Worm (Caenorhabditis elegans) whole organism, L2 larva: Measurements from ENCODE around the gene cua-1.

ENCODE experiments used
- ZK546.5 ChIP-seq: sonication (generic microtip); optimal IDR thresholded peaks from 2 replicates; lab custom pipeline; 2017; ENCODE audit warnings: missing biosample characterization, missing genetic modification characterization
- gmeb-1 ChIP-seq: fragments of 150-350 bp; optimal IDR thresholded peaks from 2 replicates; lab custom pipeline; 2014; ENCODE audit warnings: missing biosample characterization, missing genetic modification characterization
- nhr-25 ChIP-seq: fragments of 150-350 bp; sonication (generic microtip); optimal IDR thresholded peaks from 3 replicates; lab custom pipeline; 2014; ENCODE audit warnings: missing biosample characterization, missing genetic modification characterization
- nhr-77 ChIP-seq: fragments of 150-350 bp; optimal IDR thresholded peaks from 2 replicates; lab custom pipeline; 2014; ENCODE audit warnings: missing biosample characterization, missing genetic modification characterization
- sma-9 ChIP-seq, 2 experiments: fragments of 150-350 bp in 1 of 2; sonication (generic microtip) in 1 of 2; optimal IDR thresholded peaks; 2 replicates each; lab custom pipeline; 2014 to 2016; ENCODE audit warnings: missing genetic modification characterization in 2 of 2, mild to moderate bottlenecking in 1 of 2, missing biosample characterization in 1 of 2, missing compliant biosample characterization in 1 of 2, missing genetic modification reagents in 1 of 2, moderate library complexity in 1 of 2
- ztf-11 ChIP-seq: sonication (generic microtip); optimal IDR thresholded peaks from 2 replicates; lab custom pipeline; 2017; ENCODE audit warnings: missing biosample characterization, missing genetic modification characterization

ce11 chrIII:13471504-13471903 is 16.4 kb upstream of the cua-1 start, which contains the start of gene pssy-2:
- TF ChIP-seq nhr-25 (tag; lab: Kevin White, UChicago) (no peak), sma-9 (GFP tag; optimal IDR thresholded peaks at IDR 0.05; lab: Kevin White, UChicago) (no peak), sma-9 (tag; optimal IDR thresholded peaks at IDR 0.05; lab: Kevin White, UChicago) (no peak), gmeb-1 (no peak), nhr-77 (no peak), ztf-11 (no peak), ZK546.5 (tag; lab: Kevin White, UChicago) (no peak)
